Worm (Caenorhabditis elegans) whole organism, L1 larva: Measurements from ENCODE around the gene tub-1.
A peak's percentile ranks its signal among the peaks of the same experiment; 100 is the strongest.

Source experiments
- C16A3.4 ChIP-seq: fragments of 150-350 bp; optimal IDR thresholded peaks from 2 replicates; lab custom pipeline; 2014; ENCODE audit warnings: missing biosample characterization, missing genetic modification characterization
- blmp-1 ChIP-seq: fragments of 150-350 bp; optimal IDR thresholded peaks from 2 replicates; lab custom pipeline; 2014; ENCODE audit warnings: missing biosample characterization, missing genetic modification characterization
- ceh-88 ChIP-seq: fragments of 200-800 bp; sonication (Bioruptor generic); IDR thresholded peaks from 2 replicates; pipeline ENCODE4 v1.3.6; 2022; ENCODE audit warnings: missing genetic modification characterization, missing compliant biosample characterization
- ces-1 ChIP-seq: fragments of 150-350 bp; optimal IDR thresholded peaks from 2 replicates; lab custom pipeline; 2014; ENCODE audit warnings: missing biosample characterization, missing genetic modification reagents, missing genetic modification characterization
- dsc-1 ChIP-seq: sonication (generic microtip); optimal IDR thresholded peaks from 2 replicates; lab custom pipeline; 2016; ENCODE audit warnings: mild to moderate bottlenecking, missing genetic modification characterization, missing compliant biosample characterization
- efl-1 ChIP-seq, 4 experiments: fragments of 150-350 bp; optimal IDR thresholded peaks in 3 of 4; peaks in 1 of 4; 1 replicate in 1 of 4; 2 replicates in 3 of 4; lab custom pipeline; 2014; ENCODE audit warnings: missing biosample characterization in 2 of 4, missing genetic modification characterization in 2 of 4, missing genetic modification reagents in 2 of 4
- efl-3 ChIP-seq: fragments of 200-800 bp; sonication (Bioruptor generic); optimal IDR thresholded peaks from 2 replicates; lab custom pipeline; 2018; ENCODE audit warnings: mild to moderate bottlenecking, missing genetic modification characterization, missing compliant biosample characterization
- elt-2 ChIP-seq: sonication (generic microtip); optimal IDR thresholded peaks from 2 replicates; lab custom pipeline; 2016; ENCODE audit warnings: missing genetic modification characterization, mild to moderate bottlenecking, inconsistent platforms, missing compliant biosample characterization, missing genetic modification reagents
- elt-3 ChIP-seq, 6 experiments: fragments of 150-350 bp in 1 of 6; sonication (generic microtip); optimal IDR thresholded peaks; 2 replicates each; lab custom pipeline; 2017 to 2018; ENCODE audit warnings: missing biosample characterization in 6 of 6, missing genetic modification characterization in 6 of 6, inconsistent platforms in 1 of 6
- grh-1 ChIP-seq: fragments of 200-800 bp; sonication (Bioruptor generic); IDR thresholded peaks from 2 replicates; pipeline ENCODE4 v1.3.6; 2022; ENCODE audit warnings: missing genetic modification reagents, missing genetic modification characterization, missing compliant biosample characterization
- hlh-17 ChIP-seq: fragments of 200-800 bp; sonication (Bioruptor generic); optimal IDR thresholded peaks from 2 replicates; lab custom pipeline; 2018; ENCODE audit warnings: missing genetic modification characterization, mild to moderate bottlenecking, missing compliant biosample characterization, moderate library complexity, borderline replicate concordance
- hlh-4 ChIP-seq: sonication (generic microtip); optimal IDR thresholded peaks from 2 replicates; lab custom pipeline; 2016; ENCODE audit warnings: mild to moderate bottlenecking, missing genetic modification characterization, missing compliant biosample characterization
- hpl-2 ChIP-seq: fragments of 150-350 bp; optimal IDR thresholded peaks from 2 replicates; lab custom pipeline; 2014; ENCODE audit warnings: missing biosample characterization, missing genetic modification reagents, missing genetic modification characterization
- irx-1 ChIP-seq: sonication (generic microtip); optimal IDR thresholded peaks from 2 replicates; lab custom pipeline; 2016; ENCODE audit warnings: missing genetic modification characterization, missing compliant biosample characterization
- isw-1 ChIP-seq: fragments of 200-800 bp; sonication (Bioruptor generic); IDR thresholded peaks from 2 replicates; pipeline ENCODE4 v1.3.6; 2022; ENCODE audit warnings: missing genetic modification characterization, missing compliant biosample characterization
- lin-14 ChIP-seq: fragments of 200-800 bp; sonication (Bioruptor generic); optimal IDR thresholded peaks from 2 replicates; lab custom pipeline; 2018; ENCODE audit warnings: mild to moderate bottlenecking, missing genetic modification characterization, moderate library complexity, missing compliant biosample characterization
- lin-15B ChIP-seq: fragments of 150-350 bp; sonication (generic microtip); optimal IDR thresholded peaks from 3 replicates; lab custom pipeline; 2014; ENCODE audit warnings: missing biosample characterization, missing genetic modification characterization
- lin-35 ChIP-seq, 2 experiments: fragments of 150-350 bp; optimal IDR thresholded peaks; 2 replicates each; lab custom pipeline; 2014; ENCODE audit warnings: missing biosample characterization in 2 of 2, missing genetic modification characterization in 2 of 2, missing genetic modification reagents in 2 of 2
- lsy-2 ChIP-seq, 2 experiments: fragments of 150-350 bp; optimal IDR thresholded peaks; 2 replicates each; lab custom pipeline; 2014; ENCODE audit warnings: missing biosample characterization in 2 of 2, missing genetic modification characterization in 2 of 2
- mab-9 ChIP-seq: fragments of 200-800 bp; sonication (Bioruptor generic); IDR thresholded peaks from 2 replicates; pipeline ENCODE4 v1.3.6; 2022; ENCODE audit warnings: missing genetic modification reagents, missing genetic modification characterization, missing compliant biosample characterization
- nhr-11 ChIP-seq: fragments of 150-350 bp; optimal IDR thresholded peaks from 2 replicates; lab custom pipeline; 2014; ENCODE audit warnings: missing biosample characterization, missing genetic modification characterization
- nhr-12 ChIP-seq: sonication (generic microtip); optimal IDR thresholded peaks from 2 replicates; lab custom pipeline; 2017; ENCODE audit warnings: missing biosample characterization, missing genetic modification characterization
- nhr-20 ChIP-seq: sonication (generic microtip); optimal IDR thresholded peaks from 2 replicates; lab custom pipeline; 2016; ENCODE audit warnings: mild to moderate bottlenecking, missing genetic modification characterization, missing compliant biosample characterization
- nhr-237 ChIP-seq: fragments of 150-350 bp; optimal IDR thresholded peaks from 2 replicates; lab custom pipeline; 2014; ENCODE audit warnings: missing biosample characterization, missing genetic modification characterization
- nhr-47 ChIP-seq: sonication (generic microtip); optimal IDR thresholded peaks from 2 replicates; lab custom pipeline; 2016; ENCODE audit warnings: mild to moderate bottlenecking, missing genetic modification characterization, moderate library complexity, missing compliant biosample characterization
- nhr-71 ChIP-seq: sonication (generic microtip); optimal IDR thresholded peaks from 2 replicates; lab custom pipeline; 2016; ENCODE audit warnings: mild to moderate bottlenecking, missing genetic modification characterization, moderate library complexity, missing compliant biosample characterization
- nhr-84 ChIP-seq: sonication (generic microtip); optimal IDR thresholded peaks from 2 replicates; lab custom pipeline; 2017; ENCODE audit warnings: missing biosample characterization, missing genetic modification characterization
- nhr-90 ChIP-seq: sonication (generic microtip); optimal IDR thresholded peaks from 2 replicates; lab custom pipeline; 2016; ENCODE audit warnings: mild to moderate bottlenecking, missing genetic modification characterization, missing compliant biosample characterization; ENCODE audit not compliant: poor library complexity
- pag-3 ChIP-seq: sonication (generic microtip); optimal IDR thresholded peaks from 2 replicates; lab custom pipeline; 2017; ENCODE audit warnings: missing genetic modification characterization, mild to moderate bottlenecking, missing compliant biosample characterization, antibody characterized with exemption, borderline replicate concordance; ENCODE audit not compliant: insufficient read depth
- pqm-1 ChIP-seq: sonication (generic microtip); optimal IDR thresholded peaks from 3 replicates; lab custom pipeline; 2017; ENCODE audit warnings: missing biosample characterization, missing genetic modification characterization
- rnt-1 ChIP-seq: sonication (generic microtip); optimal IDR thresholded peaks from 2 replicates; lab custom pipeline; 2016; ENCODE audit warnings: mild to moderate bottlenecking, missing genetic modification characterization, moderate library complexity, missing compliant biosample characterization
- snu-23 ChIP-seq: sonication (generic microtip); optimal IDR thresholded peaks from 2 replicates; lab custom pipeline; 2016; ENCODE audit warnings: missing genetic modification characterization, missing compliant biosample characterization
- sox-4 ChIP-seq: sonication (generic microtip); optimal IDR thresholded peaks from 2 replicates; lab custom pipeline; 2016; ENCODE audit warnings: missing genetic modification characterization, missing compliant biosample characterization
- sptf-1 ChIP-seq: fragments of 150-350 bp; optimal IDR thresholded peaks from 2 replicates; lab custom pipeline; 2014; ENCODE audit warnings: missing biosample characterization, missing genetic modification characterization
- sup-37 ChIP-seq: fragments of 200-800 bp; sonication (Bioruptor generic); optimal IDR thresholded peaks from 2 replicates; lab custom pipeline; 2018; ENCODE audit warnings: mild to moderate bottlenecking, missing genetic modification characterization, missing compliant biosample characterization
- swsn-7 ChIP-seq: sonication (generic microtip); optimal IDR thresholded peaks from 2 replicates; lab custom pipeline; 2016; ENCODE audit warnings: missing genetic modification characterization, missing compliant biosample characterization
- tbx-2 ChIP-seq: sonication (generic microtip); optimal IDR thresholded peaks from 2 replicates; lab custom pipeline; 2016; ENCODE audit warnings: missing genetic modification characterization, missing compliant biosample characterization
- unc-86 ChIP-seq: sonication (generic microtip); optimal IDR thresholded peaks from 2 replicates; lab custom pipeline; 2016; ENCODE audit warnings: missing genetic modification characterization, missing compliant biosample characterization
- unc-98 ChIP-seq: fragments of 200-800 bp; sonication (Bioruptor generic); IDR thresholded peaks from 2 replicates; pipeline ENCODE4 v1.3.6; 2022; ENCODE audit warnings: missing genetic modification characterization, missing compliant biosample characterization
- xbp-1 ChIP-seq: sonication (generic microtip); optimal IDR thresholded peaks from 2 replicates; lab custom pipeline; 2016; ENCODE audit warnings: missing genetic modification characterization, missing compliant biosample characterization
- zag-1 ChIP-seq: fragments of 150-350 bp; optimal IDR thresholded peaks from 2 replicates; lab custom pipeline; 2014; ENCODE audit warnings: missing biosample characterization, missing genetic modification characterization
- zip-4 ChIP-seq: fragments of 200-800 bp; sonication (Bioruptor generic); optimal IDR thresholded peaks from 2 replicates; lab custom pipeline; 2018; ENCODE audit warnings: mild to moderate bottlenecking, missing genetic modification characterization, moderate library complexity, missing compliant biosample characterization

The tub-1 gene

DNA sequence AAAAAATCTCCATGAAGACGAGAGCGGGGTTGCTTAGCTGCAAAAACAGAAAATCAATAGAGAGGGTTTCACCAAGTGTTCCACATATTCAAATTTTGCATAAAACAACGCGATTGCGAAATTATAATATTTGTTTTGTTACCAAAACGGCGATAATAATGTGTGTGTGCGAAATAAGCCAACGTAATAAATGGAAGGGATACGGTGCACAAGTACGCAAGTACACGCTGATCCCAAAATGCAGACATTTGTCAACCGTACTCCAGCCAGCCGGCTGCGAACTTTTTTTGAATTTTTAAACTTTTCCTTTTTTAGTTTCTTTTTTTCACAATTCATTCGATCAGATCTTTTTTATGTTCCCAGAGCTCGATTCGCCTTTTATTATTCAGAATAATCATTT is 31.9 kb downstream of the tub-1 start, which contains the start of gene ire-1 (continued):
- TF ChIP-seq pag-3 (tag; lab: Kevin White, UChicago) (no peak), zag-1 (tag; lab: Kevin White, UChicago) (no peak), unc-98 (GFP tag; lab: Robert Waterston, UW) (no peak), sup-37 (GFP tag; lab: Kevin White, UChicago) (no peak), nhr-71 (tag; lab: Kevin White, UChicago) (peak; percentile 65), swsn-7 (tag; lab: Kevin White, UChicago) (peak; percentile 50), pqm-1 (tag; lab: Kevin White, UChicago) (no peak), mab-9 (GFP tag; lab: Robert Waterston, UW) (no peak), xbp-1 (tag; lab: Kevin White, UChicago) (peak; percentile 59), blmp-1 (peak; percentile 49), isw-1 (GFP tag; lab: Robert Waterston, UW) (peak; percentile 50), lin-15B (peak; percentile 37), nhr-47 (tag; lab: Kevin White, UChicago) (peak; percentile 52), unc-86 (tag; lab: Kevin White, UChicago) (no peak), hpl-2 (GFP tag; lab: Kevin White, UChicago) (no peak), zip-4 (GFP tag; lab: Kevin White, UChicago) (peak; percentile 15), nhr-20 (tag; lab: Kevin White, UChicago) (peak; percentile 39), elt-2 (tag; lab: Kevin White, UChicago) (no peak), nhr-12 (tag; lab: Kevin White, UChicago) (no peak), sox-4 (no peak), nhr-237 (tag; lab: Kevin White, UChicago) (no peak), ces-1 (no peak), nhr-90 (tag; lab: Kevin White, UChicago) (no peak), elt-3 (tag; optimal IDR thresholded peaks at IDR 0.05; lab: Kevin White, UChicago) (peak in 1 of 6 experiments; percentile 59), dsc-1 (tag; lab: Kevin White, UChicago) (peak; percentile 9), efl-3 (no peak), C16A3.4 (peak; percentile 81), nhr-84 (tag; lab: Kevin White, UChicago) (no peak), ceh-88 (GFP tag; lab: Robert Waterston, UW) (no peak), irx-1 (tag; lab: Kevin White, UChicago) (no peak), hlh-17 (no peak), lin-35 (GFP tag; optimal IDR thresholded peaks at IDR 0.05; lab: Kevin White, UChicago) (peak; percentile 71 to 88), efl-1 (optimal IDR thresholded peaks at IDR 0.05; lab: Kevin White, UChicago) (peak; percentile 52 to 69), efl-1 (GFP tag; optimal IDR thresholded peaks at IDR 0.05 in 1 of 2; lab: Kevin White, UChicago) (peak; percentile 70 to 95), nhr-11 (tag; lab: Kevin White, UChicago) (no peak), sptf-1 (tag; lab: Kevin White, UChicago) (no peak), tbx-2 (tag; lab: Kevin White, UChicago) (peak; percentile 26), grh-1 (GFP tag; lab: Robert Waterston, UW) (no peak), lsy-2 (tag; optimal IDR thresholded peaks at IDR 0.05; lab: Kevin White, UChicago) (peak; percentile 98 to 100), hlh-4 (tag; lab: Kevin White, UChicago) (no peak), snu-23 (GFP tag; lab: Kevin White, UChicago) (peak; percentile 72)

DNA sequence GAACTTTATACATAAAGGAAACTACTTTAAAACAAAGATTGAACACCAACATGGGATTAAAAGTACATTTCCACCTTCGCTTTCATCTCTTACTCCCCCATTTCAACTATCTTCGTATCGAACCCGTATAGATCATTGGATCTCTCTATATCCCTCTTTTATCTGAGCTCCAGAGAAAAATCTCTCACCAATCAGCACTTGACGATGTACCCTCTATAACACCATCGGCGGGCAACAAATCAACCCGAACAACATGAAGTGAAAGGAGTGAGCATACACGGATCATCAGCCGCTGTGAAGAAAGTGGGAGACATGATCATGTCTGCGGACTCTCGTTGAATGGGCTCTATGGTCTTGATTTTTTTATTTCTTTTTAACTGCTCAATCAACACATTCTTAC is 39.3 kb downstream of the tub-1 start:
- TF ChIP-seq zag-1 (tag; lab: Kevin White, UChicago): no peak
- TF ChIP-seq rnt-1: peak; percentile 70
- TF ChIP-seq lin-14 (GFP tag; lab: Kevin White, UChicago): peak; percentile 68
- peak; percentile 11 for TF ChIP-seq nhr-71 (tag; lab: Kevin White, UChicago)
